Worm (Caenorhabditis elegans) whole organism, early embryonic: ENCODE data around the gene Y11D7A.10.

Source experiments
- B0310.2 ChIP-seq: sonication (generic microtip); optimal IDR thresholded peaks from 2 replicates; lab custom pipeline; 2016; ENCODE audit warnings: mild to moderate bottlenecking, missing genetic modification characterization, missing compliant biosample characterization
- F13C5.2 ChIP-seq: sonication (generic microtip); optimal IDR thresholded peaks from 2 replicates; lab custom pipeline; 2017; ENCODE audit warnings: mild to moderate bottlenecking, missing genetic modification characterization, inconsistent platforms, missing compliant biosample characterization
- aly-1 ChIP-seq: sonication (generic microtip); optimal IDR thresholded peaks from 2 replicates; lab custom pipeline; 2016; ENCODE audit warnings: missing genetic modification characterization, missing compliant biosample characterization
- ama-1 ChIP-seq: fragments of 150-350 bp; optimal IDR thresholded peaks from 2 replicates; lab custom pipeline; 2014
- ceh-13 ChIP-seq: fragments of 200-800 bp; sonication (Bioruptor generic); optimal IDR thresholded peaks from 2 replicates; lab custom pipeline; 2018; ENCODE audit warnings: mild to moderate bottlenecking, missing genetic modification characterization, missing compliant biosample characterization
- ceh-36 ChIP-seq: sonication (generic microtip); optimal IDR thresholded peaks from 2 replicates; lab custom pipeline; 2016; ENCODE audit warnings: missing genetic modification characterization, inconsistent platforms, missing compliant biosample characterization
- ets-7 ChIP-seq: sonication (generic microtip); optimal IDR thresholded peaks from 2 replicates; lab custom pipeline; 2016; ENCODE audit warnings: missing genotype, missing genetic modification characterization, missing compliant biosample characterization
- flt-1 ChIP-seq: fragments of 200-800 bp; sonication (Bioruptor generic); IDR thresholded peaks from 2 replicates; pipeline ENCODE4 v1.3.6; 2022; ENCODE audit warnings: missing genetic modification characterization, missing compliant biosample characterization
- hmbx-1 ChIP-seq: sonication (generic microtip); optimal IDR thresholded peaks from 2 replicates; lab custom pipeline; 2016; ENCODE audit warnings: mild to moderate bottlenecking, missing genetic modification characterization, missing compliant biosample characterization
- hmg-4 ChIP-seq: fragments of 200-800 bp; sonication (Bioruptor generic); optimal IDR thresholded peaks from 2 replicates; lab custom pipeline; 2018; ENCODE audit warnings: mild to moderate bottlenecking, missing genetic modification characterization, missing compliant biosample characterization
- hnd-1 ChIP-seq: sonication (generic microtip); optimal IDR thresholded peaks from 2 replicates; lab custom pipeline; 2016; ENCODE audit warnings: missing genetic modification characterization, missing compliant biosample characterization
- pes-1 ChIP-seq: fragments of 200-800 bp; sonication (Bioruptor generic); IDR thresholded peaks from 2 replicates; pipeline ENCODE4 v1.3.6; 2022; ENCODE audit warnings: missing genetic modification reagents, missing genetic modification characterization, missing compliant biosample characterization
- scrt-1 ChIP-seq: fragments of 200-800 bp; sonication (Bioruptor generic); IDR thresholded peaks from 2 replicates; pipeline ENCODE4 v1.3.6; 2022; ENCODE audit warnings: missing genetic modification characterization, missing compliant biosample characterization
- sea-1 ChIP-seq: fragments of 200-800 bp; sonication (Bioruptor generic); conservative IDR thresholded peaks from 2 replicates; pipeline ENCODE4 v1.3.6; 2022; ENCODE audit warnings: missing genetic modification characterization, missing compliant biosample characterization
- tbx-11 ChIP-seq: fragments of 200-800 bp; sonication (Bioruptor generic); IDR thresholded peaks from 2 replicates; pipeline ENCODE4 v1.3.6; 2022; ENCODE audit warnings: missing genetic modification characterization, missing compliant biosample characterization
- tbx-37 ChIP-seq: fragments of 200-800 bp; sonication (Bioruptor generic); conservative IDR thresholded peaks from 2 replicates; pipeline ENCODE4 v1.3.6; 2022; ENCODE audit warnings: missing genetic modification reagents, missing genetic modification characterization, missing compliant biosample characterization
- tra-4 ChIP-seq: sonication (generic microtip); optimal IDR thresholded peaks from 2 replicates; lab custom pipeline; 2017; ENCODE audit warnings: missing genetic modification characterization, missing compliant biosample characterization

Y11D7A.10 gene

DNA sequence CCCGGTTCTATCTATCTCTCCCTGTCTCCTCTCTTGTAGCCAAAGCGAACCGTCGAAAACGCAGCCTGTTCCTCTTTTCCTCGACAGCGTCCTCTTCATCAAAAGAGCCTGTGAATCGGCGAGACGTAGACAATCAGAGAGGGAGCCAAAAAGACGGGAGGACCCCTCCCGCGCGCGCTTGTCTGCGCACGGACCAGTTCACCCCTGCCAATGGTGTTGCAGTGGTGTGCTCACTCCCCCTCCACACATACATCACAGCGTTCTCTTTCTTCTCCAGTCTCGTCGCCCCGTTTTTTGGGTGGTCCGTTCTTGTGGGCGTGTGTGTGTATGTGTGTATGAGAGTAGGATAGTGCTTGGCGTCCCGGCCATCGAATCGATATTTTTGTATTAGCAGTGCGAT is 9.3 kb upstream of the Y11D7A.10 start:
- TF ChIP-seq pes-1 (GFP tag; lab: Robert Waterston, UW): no peak
- peak; percentile 58 for TF ChIP-seq flt-1
- peak; percentile 77 for TF ChIP-seq aly-1 (tag; lab: Kevin White, UChicago)
- TF ChIP-seq scrt-1 (GFP tag; lab: Robert Waterston, UW): peak; percentile 67; the same call in 1 of the 2 replicates

DNA sequence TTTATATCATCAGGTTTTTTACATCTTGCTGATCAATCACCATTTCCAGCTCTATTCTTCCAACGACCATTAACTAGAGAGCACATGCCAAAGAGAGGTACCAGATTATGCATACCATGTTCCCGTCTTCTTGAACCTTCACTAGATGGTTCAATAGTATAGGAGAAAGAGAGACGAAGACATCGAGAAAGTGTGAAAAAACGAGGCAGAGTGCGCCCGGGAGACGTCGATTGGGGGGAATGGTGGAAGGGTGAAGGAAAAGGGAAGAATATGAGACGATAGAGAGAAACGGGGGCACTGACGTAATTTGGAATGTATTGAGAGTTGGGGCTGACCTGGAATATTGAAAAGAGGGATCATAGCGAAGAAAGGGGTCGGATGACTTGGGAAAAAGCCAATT is 8.0 kb upstream of the Y11D7A.10 start:
- TF ChIP-seq F13C5.2 (tag; lab: Kevin White, UChicago) (no peak), pes-1 (GFP tag; lab: Robert Waterston, UW) (0 out of 2 replicates have a peak, but pooled peaks have one; percentile 13), ceh-13 (GFP tag; lab: Kevin White, UChicago) (no peak), hmg-4 (GFP tag; lab: Kevin White, UChicago) (peak; percentile 72), aly-1 (tag; lab: Kevin White, UChicago) (no peak)

DNA sequence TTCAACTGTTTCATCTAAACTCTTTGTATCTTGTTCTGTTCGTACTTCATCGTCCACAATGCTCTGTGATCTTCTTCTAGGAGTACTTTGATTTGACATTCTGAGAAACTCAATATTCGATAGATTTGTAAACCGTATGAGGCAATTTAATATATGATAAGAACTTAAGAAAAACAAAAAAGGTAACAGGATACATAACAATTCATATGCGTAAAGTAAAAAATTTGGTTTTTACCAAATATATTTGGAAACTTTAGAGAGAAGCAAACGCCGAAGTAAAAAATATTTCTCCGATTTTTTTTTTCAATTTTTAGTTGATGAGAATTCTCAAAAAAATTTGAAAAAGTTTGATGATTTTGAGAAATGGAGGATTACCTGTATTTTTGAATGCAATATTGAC is 6.9 kb upstream of the Y11D7A.10 start, which contains the start of gene Y11D7A.19:
Gene Y11D7A.19, minus strand, starts transcription at position 101 of the 400 bp plus-strand sequence.
- TF ChIP-seq tra-4: no peak
- TF ChIP-seq B0310.2: no peak
- no peak for TF ChIP-seq aly-1 (tag; lab: Kevin White, UChicago)
- no peak for TF ChIP-seq pes-1 (GFP tag; lab: Robert Waterston, UW)
- TF ChIP-seq hmg-4 (GFP tag; lab: Kevin White, UChicago): no peak
- TF ChIP-seq ceh-36 (tag; lab: Kevin White, UChicago): no peak
- no peak for TF ChIP-seq scrt-1 (GFP tag; lab: Robert Waterston, UW)
- no peak for TF ChIP-seq sea-1 (GFP tag; lab: Robert Waterston, UW)
- no peak for TF ChIP-seq F13C5.2 (tag; lab: Kevin White, UChicago)
- TF ChIP-seq hmbx-1: no peak
- TF ChIP-seq ets-7: no peak
- TF ChIP-seq tbx-11 (GFP tag; lab: Robert Waterston, UW): no peak
- TF ChIP-seq flt-1: no peak
- no peak for TF ChIP-seq hnd-1
- TF ChIP-seq ama-1 (lab: Kevin White, UChicago): no peak

DNA sequence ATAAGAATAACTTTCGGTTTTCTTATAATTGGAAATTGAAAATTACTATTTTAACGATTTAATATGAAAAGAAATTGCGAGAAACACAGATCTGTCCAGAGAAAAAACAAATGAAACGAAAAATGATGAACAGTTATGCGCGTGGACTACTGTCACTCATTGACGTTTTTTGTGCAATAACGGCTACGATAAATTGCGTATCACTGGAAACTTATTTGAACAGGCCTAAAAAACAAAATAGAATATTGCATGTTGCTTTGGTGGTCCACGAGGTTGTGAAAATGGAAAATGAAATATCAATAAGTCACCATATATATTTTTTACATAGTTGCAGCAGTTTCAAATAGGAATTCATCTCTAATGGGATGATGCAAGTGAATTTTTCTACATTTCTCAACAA is 4.9 kb upstream of the Y11D7A.10 start:
- TF ChIP-seq pes-1 (GFP tag; lab: Robert Waterston, UW) (no peak), ama-1 (lab: Kevin White, UChicago) (no peak), ceh-36 (tag; lab: Kevin White, UChicago) (no peak), tbx-11 (GFP tag; lab: Robert Waterston, UW) (no peak), aly-1 (tag; lab: Kevin White, UChicago) (no peak), sea-1 (GFP tag; lab: Robert Waterston, UW) (no peak), ets-7 (no peak), tra-4 (no peak), hmbx-1 (no peak), tbx-37 (GFP tag; lab: Robert Waterston, UW) (no peak), hmg-4 (GFP tag; lab: Kevin White, UChicago) (no peak), flt-1 (no peak), ceh-13 (GFP tag; lab: Kevin White, UChicago) (no peak), scrt-1 (GFP tag; lab: Robert Waterston, UW) (no peak), hnd-1 (no peak), F13C5.2 (tag; lab: Kevin White, UChicago) (no peak), B0310.2 (no peak)

DNA sequence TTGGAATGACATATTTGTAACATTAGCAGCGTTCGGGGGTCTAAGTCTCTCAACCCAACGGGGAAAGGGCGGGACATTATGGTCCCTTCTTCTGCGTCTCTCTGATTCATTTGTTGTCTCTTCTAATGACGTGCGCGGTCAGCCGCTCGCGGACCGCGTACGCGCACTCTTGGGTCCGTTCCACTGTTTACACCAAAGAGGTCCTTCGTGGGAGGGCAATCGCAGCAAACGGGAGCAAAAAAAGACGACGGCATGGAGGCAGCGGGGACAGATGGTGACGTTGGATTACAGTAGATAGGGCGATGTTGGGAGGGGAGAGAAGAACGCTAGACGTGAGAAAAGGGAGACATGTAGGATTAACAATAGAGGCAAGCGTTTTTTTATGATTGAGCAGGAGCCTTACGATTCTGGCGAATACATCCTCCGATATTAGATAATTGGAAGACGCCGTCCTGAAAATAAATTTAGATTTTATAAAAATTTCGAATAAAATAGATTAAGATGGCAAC is 4.3 kb upstream of the Y11D7A.10 start, which contains the start of gene flh-1:
Gene flh-1, minus strand, starts transcription at position 459 of the 509 bp plus-strand sequence.
- TF ChIP-seq F13C5.2 (tag; lab: Kevin White, UChicago) (peak; percentile 15), hmbx-1 (no peak), flt-1 (no peak), hnd-1 (no peak), sea-1 (GFP tag; lab: Robert Waterston, UW) (peak; percentile 82), tbx-37 (GFP tag; lab: Robert Waterston, UW) (no peak), aly-1 (tag; lab: Kevin White, UChicago) (peak; percentile 47), pes-1 (GFP tag; lab: Robert Waterston, UW) (no peak), ama-1 (lab: Kevin White, UChicago) (no peak), tra-4 (no peak), ceh-13 (GFP tag; lab: Kevin White, UChicago) (no peak), tbx-11 (GFP tag; lab: Robert Waterston, UW) (no peak), scrt-1 (GFP tag; lab: Robert Waterston, UW) (no peak), hmg-4 (GFP tag; lab: Kevin White, UChicago) (peak; percentile 86), B0310.2 (no peak), ceh-36 (tag; lab: Kevin White, UChicago) (peak; percentile 70), ets-7 (no peak)

DNA sequence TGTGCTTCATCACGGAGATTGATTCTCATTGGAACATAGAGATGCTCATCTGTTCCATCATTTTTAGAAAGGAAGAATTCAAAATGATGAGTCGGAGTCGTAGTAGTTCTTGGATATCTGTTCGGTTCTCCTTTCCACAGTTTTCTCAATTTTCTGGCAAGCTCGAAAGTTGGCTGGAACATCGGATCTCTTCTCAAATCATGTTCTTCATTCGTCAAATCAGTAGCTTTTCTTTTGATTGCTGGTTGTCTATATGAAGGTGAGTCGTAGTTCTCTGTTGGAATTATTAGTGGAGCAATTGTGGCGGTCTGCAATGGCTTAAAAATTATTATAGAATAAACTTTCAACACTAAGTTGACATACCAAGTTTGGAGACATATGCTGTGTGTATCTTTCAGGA is 2.7 kb upstream of the Y11D7A.10 start:
- TF ChIP-seq sea-1 (GFP tag; lab: Robert Waterston, UW): no peak
- TF ChIP-seq pes-1 (GFP tag; lab: Robert Waterston, UW): no peak
- TF ChIP-seq ceh-13 (GFP tag; lab: Kevin White, UChicago): no peak
- TF ChIP-seq ets-7: no peak
- no peak for TF ChIP-seq aly-1 (tag; lab: Kevin White, UChicago)
- TF ChIP-seq B0310.2: no peak

DNA sequence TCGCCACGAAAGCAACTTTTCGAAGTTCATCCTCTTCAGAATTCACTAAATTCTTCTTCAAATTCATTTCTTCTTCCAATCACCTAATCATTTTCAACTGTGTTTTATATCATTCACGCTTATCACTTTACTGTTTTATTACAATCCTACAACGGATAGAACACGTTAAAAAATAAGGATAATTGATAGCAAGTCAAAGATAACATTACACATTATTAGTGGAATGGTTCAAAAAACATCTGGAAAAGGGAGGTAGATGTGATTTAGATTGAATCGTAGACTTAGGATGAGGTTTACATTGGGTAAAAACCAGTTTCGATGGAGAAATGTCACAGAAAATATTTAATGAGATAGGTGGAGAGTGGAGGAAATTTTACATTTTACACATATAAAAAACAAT is 2.1 kb upstream of the Y11D7A.10 start, which contains the start of gene col-120:
Gene col-120, minus strand, starts transcription at position 101 of the 400 bp plus-strand sequence.
- TF ChIP-seq sea-1 (GFP tag; lab: Robert Waterston, UW) (no peak), tbx-11 (GFP tag; lab: Robert Waterston, UW) (no peak), pes-1 (GFP tag; lab: Robert Waterston, UW) (no peak), ceh-13 (GFP tag; lab: Kevin White, UChicago) (no peak), aly-1 (tag; lab: Kevin White, UChicago) (no peak), tra-4 (no peak), ceh-36 (tag; lab: Kevin White, UChicago) (no peak), hnd-1 (no peak), ama-1 (lab: Kevin White, UChicago) (no peak), B0310.2 (no peak), hmbx-1 (no peak), scrt-1 (GFP tag; lab: Robert Waterston, UW) (no peak), F13C5.2 (tag; lab: Kevin White, UChicago) (no peak), tbx-37 (GFP tag; lab: Robert Waterston, UW) (no peak), ets-7 (no peak), hmg-4 (GFP tag; lab: Kevin White, UChicago) (no peak), flt-1 (no peak)
